Worm (Caenorhabditis elegans) whole organism, young adult: ENCODE results near the gene T28A8.2.

Source experiments
- B0035.1 ChIP-seq: sonication (generic microtip); optimal IDR thresholded peaks from 2 replicates; lab custom pipeline; 2016; ENCODE audit warnings: missing genetic modification characterization, mild to moderate bottlenecking, missing compliant biosample characterization, missing genotype, missing genetic modification reagents
- D2030.7 ChIP-seq: fragments of 200-800 bp; sonication (Bioruptor generic); IDR thresholded peaks from 2 replicates; pipeline ENCODE4 v1.3.6; 2022; ENCODE audit warnings: missing genetic modification reagents, missing genetic modification characterization, missing compliant biosample characterization
- F33H1.4 ChIP-seq: fragments of 200-800 bp; sonication (Bioruptor generic); IDR thresholded peaks from 2 replicates; pipeline ENCODE4 v1.3.6; 2022; ENCODE audit warnings: missing genetic modification reagents, missing genetic modification characterization, missing compliant biosample characterization
- F39B2.1 ChIP-seq: fragments of 200-800 bp; sonication (Bioruptor generic); IDR thresholded peaks from 2 replicates; pipeline ENCODE4 v1.3.6; 2022; ENCODE audit warnings: missing genetic modification reagents, missing genetic modification characterization, missing compliant biosample characterization
- F49E8.2 ChIP-seq: sonication (generic microtip); optimal IDR thresholded peaks from 3 replicates; lab custom pipeline; 2017; ENCODE audit warnings: missing genetic modification characterization, mild to moderate bottlenecking, missing compliant biosample characterization, antibody characterized with exemption, moderate library complexity; ENCODE audit not compliant: insufficient read depth
- F57C9.4 ChIP-seq: sonication (generic microtip); optimal IDR thresholded peaks from 2 replicates; lab custom pipeline; 2017; ENCODE audit warnings: mild to moderate bottlenecking, missing genetic modification characterization, missing compliant biosample characterization
- K11D2.4 ChIP-seq: fragments of 200-800 bp; sonication (Bioruptor generic); IDR thresholded peaks from 2 replicates; pipeline ENCODE4 v1.3.6; 2022; ENCODE audit warnings: missing genetic modification reagents, missing genetic modification characterization, missing compliant biosample characterization
- Y53G8AR.9 ChIP-seq: fragments of 200-800 bp; sonication (Bioruptor generic); conservative IDR thresholded peaks from 2 replicates; pipeline ENCODE4 v1.3.6; 2022; ENCODE audit warnings: missing genetic modification reagents, missing genetic modification characterization, missing compliant biosample characterization
- aptf-3 ChIP-seq: fragments of 200-800 bp; sonication (Bioruptor generic); IDR thresholded peaks from 2 replicates; pipeline ENCODE4 v1.3.6; 2022; ENCODE audit warnings: missing genetic modification characterization, missing compliant biosample characterization
- atf-7 ChIP-seq: sonication (generic microtip); optimal IDR thresholded peaks from 2 replicates; lab custom pipeline; 2017; ENCODE audit warnings: mild to moderate bottlenecking, missing genetic modification characterization, missing compliant biosample characterization
- bed-2 ChIP-seq: fragments of 200-800 bp; sonication (Bioruptor generic); IDR thresholded peaks from 2 replicates; pipeline ENCODE4 v1.3.6; 2022; ENCODE audit warnings: missing genetic modification reagents, missing genetic modification characterization, missing compliant biosample characterization
- cebp-1 ChIP-seq, 2 experiments: fragments of 200-800 bp in 1 of 2; sonication (Bioruptor generic) in 1 of 2; sonication (generic microtip) in 1 of 2; IDR thresholded peaks in 1 of 2; optimal IDR thresholded peaks in 1 of 2; 2 replicates each; pipeline versions ENCODE4 v1.3.6 to Lab custom; 2017 to 2022; ENCODE audit warnings: missing compliant biosample characterization in 2 of 2, missing genetic modification characterization in 2 of 2, mild to moderate bottlenecking in 1 of 2, missing genetic modification reagents in 1 of 2, moderate library complexity in 1 of 2
- cebp-2 ChIP-seq: fragments of 200-800 bp; sonication (Bioruptor generic); IDR thresholded peaks from 2 replicates; pipeline ENCODE4 v1.3.6; 2022; ENCODE audit warnings: missing genetic modification characterization, missing compliant biosample characterization
- ceh-100 ChIP-seq: fragments of 200-800 bp; sonication (Bioruptor generic); IDR thresholded peaks from 2 replicates; pipeline ENCODE4 v1.3.6; 2022; ENCODE audit warnings: missing genetic modification reagents, missing genetic modification characterization, missing compliant biosample characterization
- ceh-91 ChIP-seq: fragments of 200-800 bp; sonication (Bioruptor generic); IDR thresholded peaks from 2 replicates; pipeline ENCODE4 v1.3.6; 2022; ENCODE audit warnings: missing genetic modification reagents, missing genetic modification characterization, missing compliant biosample characterization
- dpff-1 ChIP-seq: sonication (generic microtip); optimal IDR thresholded peaks from 2 replicates; lab custom pipeline; 2017; ENCODE audit warnings: mild to moderate bottlenecking, missing genetic modification characterization, missing compliant biosample characterization
- egl-44 ChIP-seq: fragments of 200-800 bp; sonication (Bioruptor generic); IDR thresholded peaks from 2 replicates; pipeline ENCODE4 v1.3.6; 2022; ENCODE audit warnings: missing genetic modification reagents, missing genetic modification characterization, missing compliant biosample characterization
- egrh-3 ChIP-seq: fragments of 200-800 bp; sonication (Bioruptor generic); IDR thresholded peaks from 2 replicates; pipeline ENCODE4 v1.3.6; 2022; ENCODE audit warnings: missing genetic modification reagents, missing genetic modification characterization, missing compliant biosample characterization
- hrde-1 ChIP-seq: sonication (generic microtip); optimal IDR thresholded peaks from 2 replicates; lab custom pipeline; 2016; ENCODE audit warnings: missing genetic modification characterization, mild to moderate bottlenecking, missing compliant biosample characterization, moderate library complexity, missing genotype, missing genetic modification reagents, borderline replicate concordance
- lin-54 ChIP-seq: fragments of 200-800 bp; sonication (Bioruptor generic); optimal IDR thresholded peaks from 2 replicates; lab custom pipeline; 2018; ENCODE audit warnings: mild to moderate bottlenecking, missing genetic modification characterization, missing compliant biosample characterization
- madf-3 ChIP-seq: fragments of 200-800 bp; sonication (Bioruptor generic); IDR thresholded peaks from 2 replicates; pipeline ENCODE4 v1.3.6; 2022; ENCODE audit warnings: missing genetic modification reagents, missing genetic modification characterization, missing compliant biosample characterization
- madf-6 ChIP-seq: fragments of 200-800 bp; sonication (Bioruptor generic); IDR thresholded peaks from 2 replicates; pipeline ENCODE4 v1.3.6; 2022; ENCODE audit warnings: missing genetic modification reagents, missing genetic modification characterization, missing compliant biosample characterization
- mcd-1 ChIP-seq: fragments of 200-800 bp; sonication (Bioruptor generic); IDR thresholded peaks from 2 replicates; pipeline ENCODE4 v1.3.6; 2022; ENCODE audit warnings: missing genetic modification reagents, missing genetic modification characterization, missing compliant biosample characterization
- nfya-1 ChIP-seq: sonication (generic microtip); optimal IDR thresholded peaks from 2 replicates; lab custom pipeline; 2017; ENCODE audit warnings: antibody characterized with exemption, missing compliant biosample characterization, missing genetic modification characterization, borderline replicate concordance; ENCODE audit not compliant: insufficient read depth
- nfya-2 ChIP-seq: fragments of 200-800 bp; sonication (Bioruptor generic); IDR thresholded peaks from 2 replicates; pipeline ENCODE4 v1.3.6; 2022; ENCODE audit warnings: missing genetic modification reagents, missing genetic modification characterization, missing compliant biosample characterization
- nfyb-1 ChIP-seq: fragments of 200-800 bp; sonication (Bioruptor generic); IDR thresholded peaks from 2 replicates; pipeline ENCODE4 v1.3.6; 2022; ENCODE audit warnings: missing genetic modification reagents, missing genetic modification characterization, missing compliant biosample characterization
- nhr-80 ChIP-seq: sonication (generic microtip); optimal IDR thresholded peaks from 2 replicates; lab custom pipeline; 2016; ENCODE audit warnings: missing genetic modification characterization, missing compliant biosample characterization
- pbrm-1 ChIP-seq: fragments of 200-800 bp; sonication (Bioruptor generic); IDR thresholded peaks from 2 replicates; pipeline ENCODE4 v1.3.6; 2022; ENCODE audit warnings: missing genetic modification reagents, missing genetic modification characterization, missing compliant biosample characterization
- somi-1 ChIP-seq: fragments of 200-800 bp; sonication (Bioruptor generic); optimal IDR thresholded peaks from 2 replicates; lab custom pipeline; 2018; ENCODE audit warnings: mild to moderate bottlenecking, missing genetic modification characterization, missing compliant biosample characterization
- sptf-2 ChIP-seq: fragments of 200-800 bp; sonication (Bioruptor generic); optimal IDR thresholded peaks from 2 replicates; lab custom pipeline; 2018; ENCODE audit warnings: mild to moderate bottlenecking, missing genetic modification characterization, missing compliant biosample characterization
- unc-62 ChIP-seq: fragments of 150-350 bp; optimal IDR thresholded peaks from 2 replicates; lab custom pipeline; 2014; ENCODE audit warnings: missing biosample characterization, missing genetic modification reagents, missing genetic modification characterization
- ztf-28 ChIP-seq: fragments of 200-800 bp; sonication (Bioruptor generic); IDR thresholded peaks from 2 replicates; pipeline ENCODE4 v1.3.6; 2022; ENCODE audit warnings: missing genetic modification reagents, missing genetic modification characterization, missing compliant biosample characterization
- ztf-3 ChIP-seq: fragments of 200-800 bp; sonication (Bioruptor generic); optimal IDR thresholded peaks from 2 replicates; lab custom pipeline; 2018; ENCODE audit warnings: mild to moderate bottlenecking, missing genetic modification characterization, missing compliant biosample characterization

The T28A8.2 gene

DNA sequence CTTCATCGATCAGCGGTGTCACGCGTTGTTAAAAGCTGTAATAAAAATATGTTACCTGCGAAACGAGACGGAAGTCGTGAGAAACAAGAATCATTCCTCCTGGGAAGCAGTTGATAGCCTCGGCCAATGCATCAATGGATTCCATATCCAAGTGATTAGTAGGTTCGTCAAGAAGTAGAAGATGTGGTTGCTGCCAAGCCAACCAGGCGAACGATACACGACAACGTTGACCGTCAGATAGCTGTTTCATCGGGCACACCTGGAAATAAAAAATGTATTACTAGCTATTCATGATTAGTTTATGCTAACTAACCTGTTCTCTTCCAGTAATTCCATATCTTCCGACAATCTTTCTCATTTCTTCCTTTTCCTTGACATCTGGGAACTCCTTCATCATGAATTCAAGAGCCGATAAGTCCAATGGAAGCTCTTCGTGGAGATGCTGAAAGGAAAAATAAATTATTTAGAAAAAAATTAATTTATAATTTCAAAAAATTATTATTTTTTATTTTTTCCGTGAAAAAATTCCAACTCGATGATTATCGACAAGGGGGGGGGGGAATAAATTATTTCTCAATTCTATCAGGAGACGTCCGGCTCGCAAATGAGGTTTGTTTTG, 36.4 kb downstream of the T28A8.2 start, which contains the start of gene tag-164:
TSS of gene tag-164 (plus strand) at position 569 of the 619 bp plus-strand sequence.
- no peak for TF ChIP-seq pbrm-1 (GFP tag; lab: Robert Waterston, UW)
- no peak for TF ChIP-seq nfya-1
- TF ChIP-seq F39B2.1 = no peak
- TF ChIP-seq somi-1 = no peak
- no peak for TF ChIP-seq F57C9.4 (tag; lab: Kevin White, UChicago)
- TF ChIP-seq unc-62 (GFP tag; lab: Kevin White, UChicago) = no peak

ce11 chrIII:13457305-13457704, 38.2 kb downstream of the T28A8.2 start:
- TF ChIP-seq Y53G8AR.9 (GFP tag; lab: Robert Waterston, UW) = 0 out of 2 replicates have a peak, but pooled peaks have one; percentile 26
- TF ChIP-seq madf-6 = no peak
- no peak for TF ChIP-seq F57C9.4 (tag; lab: Kevin White, UChicago)
- no peak for TF ChIP-seq F33H1.4 (GFP tag; lab: Robert Waterston, UW)
- peak; percentile 25 for TF ChIP-seq lin-54 (GFP tag; lab: Kevin White, UChicago)

DNA sequence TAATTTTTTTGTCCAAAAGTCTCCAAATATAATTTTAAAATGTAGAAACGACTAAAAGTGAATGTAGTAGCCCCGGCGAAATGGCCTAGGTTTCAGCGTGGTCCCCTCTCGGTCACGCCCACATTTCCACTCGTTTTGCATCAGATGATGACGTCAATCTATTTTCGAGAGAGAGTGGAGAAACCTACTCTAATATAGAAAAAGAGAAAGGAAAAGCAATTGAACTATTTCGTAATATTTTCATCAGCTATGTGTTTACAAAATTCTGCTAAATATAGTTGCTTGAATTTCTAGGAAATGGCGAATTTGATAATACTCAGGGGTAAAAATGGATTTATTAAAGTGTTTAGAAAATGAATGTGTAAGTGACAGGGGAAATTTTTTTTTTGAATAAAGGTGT, 39.7 kb downstream of the T28A8.2 start:
- TF ChIP-seq cebp-1 (GFP tag; IDR thresholded peaks at IDR 0.05; lab: Robert Waterston, UW) (0 out of 2 replicates have a peak, but pooled peaks have one; percentile 11), cebp-1 (tag; optimal IDR thresholded peaks at IDR 0.05; lab: Kevin White, UChicago) (peak; percentile 89), atf-7 (peak; percentile 13), dpff-1 (tag; lab: Kevin White, UChicago) (no peak)

DNA sequence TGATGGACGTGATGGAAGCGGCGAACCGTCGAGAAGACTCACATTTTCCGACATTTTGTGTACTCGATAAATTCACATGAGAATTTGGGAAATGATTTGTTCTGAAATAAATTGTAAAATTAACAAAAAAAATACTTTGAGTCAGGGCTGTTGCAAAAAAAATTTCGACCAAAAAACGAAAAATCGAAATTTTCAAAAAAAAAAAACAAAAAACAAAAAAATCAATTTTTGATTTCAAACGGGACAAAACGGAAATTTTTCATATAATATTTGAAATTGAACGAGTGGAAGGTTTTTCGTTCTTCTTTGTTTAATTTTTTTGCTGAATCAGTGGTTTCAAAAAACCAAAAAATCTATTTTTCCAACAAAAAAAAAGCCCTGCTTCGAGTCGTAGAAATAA, 40.3 kb downstream of the T28A8.2 start, which contains the start of gene cua-1:
TSS of gene cua-1 (minus strand) at position 101 of the 400 bp plus-strand sequence.
- TF ChIP-seq ztf-3 (GFP tag; lab: Kevin White, UChicago) = no peak
- no peak for TF ChIP-seq cebp-2 (GFP tag; lab: Robert Waterston, UW)
- TF ChIP-seq K11D2.4 (GFP tag; lab: Robert Waterston, UW) = no peak
- no peak for TF ChIP-seq egl-44
- TF ChIP-seq nfya-2 (GFP tag; lab: Robert Waterston, UW) = no peak
- no peak for TF ChIP-seq F49E8.2 (tag; lab: Kevin White, UChicago)
- no peak for TF ChIP-seq B0035.1 (tag; lab: Kevin White, UChicago)
- no peak for TF ChIP-seq ztf-28 (GFP tag; lab: Robert Waterston, UW)
- no peak for TF ChIP-seq ceh-91
- no peak for TF ChIP-seq bed-2 (GFP tag; lab: Robert Waterston, UW)
- no peak for TF ChIP-seq sptf-2 (GFP tag; lab: Kevin White, UChicago)
- TF ChIP-seq hrde-1 (tag; lab: Kevin White, UChicago) = no peak

- TF ChIP-seq atf-7 (no peak), nhr-80 (tag; lab: Kevin White, UChicago) (peak; percentile 47)
Observed at ce11 chrIII:13452824-13453223, 42.6 kb downstream of the T28A8.2 start.

- TF ChIP-seq egrh-3 (GFP tag; lab: Robert Waterston, UW) (peak; percentile 85), madf-3 (0 out of 2 replicates have a peak, but pooled peaks have one; percentile 67), aptf-3 (GFP tag; lab: Robert Waterston, UW) (0 out of 2 replicates have a peak, but pooled peaks have one; percentile 32), nfyb-1 (GFP tag; lab: Robert Waterston, UW) (0 out of 2 replicates have a peak, but pooled peaks have one; percentile 55), D2030.7 (GFP tag; lab: Robert Waterston, UW) (peak; percentile 51; the same call in 1 of the 2 replicates), F33H1.4 (GFP tag; lab: Robert Waterston, UW) (peak; percentile 80), madf-6 (peak; percentile 33), mcd-1 (GFP tag; lab: Robert Waterston, UW) (peak; percentile 41), ceh-100 (peak; percentile 40; the same call in 1 of the 2 replicates)
- TF ChIP-seq, all 124 proteins: peak for 9; not testable (repeated sequence) for 115
Observed at ce11 chrIII:13448235-13448634, 47.2 kb downstream of the T28A8.2 start.
